Fruit fly (Drosophila melanogaster) whole organism: ENCODE data around the gene CG43348.

Source experiments
- CG8478 ChIP-seq: fragments of >200 bp; optimal IDR thresholded peaks from 2 replicates; lab custom pipeline; 2018; ENCODE audit warnings: inconsistent platforms
- Dll ChIP-seq: fragments of >200 bp; optimal IDR thresholded peaks from 2 replicates; lab custom pipeline; 2017
- EcR ChIP-seq, 2 experiments: fragments of >200 bp; optimal IDR thresholded peaks; 2 replicates each; lab custom pipeline; 2017; ENCODE audit warnings: missing biosample characterization in 2 of 2, missing genetic modification characterization in 2 of 2, missing genetic modification reagents in 2 of 2
- pan ChIP-seq: fragments of >200 bp; optimal IDR thresholded peaks from 2 replicates; lab custom pipeline; 2017
- psq ChIP-seq: fragments of >200 bp; optimal IDR thresholded peaks from 2 replicates; lab custom pipeline; 2017
- usp ChIP-seq: fragments of >200 bp; optimal IDR thresholded peaks from 2 replicates; lab custom pipeline; 2017; ENCODE audit warnings: missing biosample characterization, missing genetic modification characterization, mixed read lengths

The CG43348 gene

dm6 chr2L:1213587-1213986 is 14.4 kb downstream of the CG43348 start:
- TF ChIP-seq usp (GFP tag; lab: Kevin White, UChicago) (no peak), EcR (GFP tag; optimal IDR thresholded peaks at IDR 0.05; lab: Kevin White, UChicago) (no peak), Dll (lab: Kevin White, UChicago) (no peak), CG8478 (lab: Kevin White, UChicago) (no peak), psq (lab: Kevin White, UChicago) (no peak), pan (lab: Kevin White, UChicago) (no peak)

- TF ChIP-seq pan (lab: Kevin White, UChicago) (no peak), EcR (GFP tag; optimal IDR thresholded peaks at IDR 0.05; lab: Kevin White, UChicago) (no peak), CG8478 (lab: Kevin White, UChicago) (no peak), psq (lab: Kevin White, UChicago) (no peak), usp (GFP tag; lab: Kevin White, UChicago) (no peak), Dll (lab: Kevin White, UChicago) (no peak)
Observed at dm6 chr2L:1214465-1214864, 15.3 kb downstream of the CG43348 start.

- TF ChIP-seq EcR (GFP tag; optimal IDR thresholded peaks at IDR 0.05; lab: Kevin White, UChicago) (no peak), pan (lab: Kevin White, UChicago) (no peak), CG8478 (lab: Kevin White, UChicago) (no peak), Dll (lab: Kevin White, UChicago) (no peak), psq (lab: Kevin White, UChicago) (no peak), usp (GFP tag; lab: Kevin White, UChicago) (no peak)
Observed at dm6 chr2L:1217033-1217612, 17.9 kb downstream of the CG43348 start.

dm6 chr2L:1217892-1218473 is 18.8 kb downstream of the CG43348 start:
- TF ChIP-seq CG8478 (lab: Kevin White, UChicago) = no peak
- TF ChIP-seq pan (lab: Kevin White, UChicago) = peak; percentile 62

- no peak for TF ChIP-seq CG8478 (lab: Kevin White, UChicago)
- no peak for TF ChIP-seq pan (lab: Kevin White, UChicago)
- no peak for TF ChIP-seq EcR (GFP tag; optimal IDR thresholded peaks at IDR 0.05; lab: Kevin White, UChicago)
Observed at dm6 chr2L:1218475-1218874, 19.3 kb downstream of the CG43348 start.

DNA sequence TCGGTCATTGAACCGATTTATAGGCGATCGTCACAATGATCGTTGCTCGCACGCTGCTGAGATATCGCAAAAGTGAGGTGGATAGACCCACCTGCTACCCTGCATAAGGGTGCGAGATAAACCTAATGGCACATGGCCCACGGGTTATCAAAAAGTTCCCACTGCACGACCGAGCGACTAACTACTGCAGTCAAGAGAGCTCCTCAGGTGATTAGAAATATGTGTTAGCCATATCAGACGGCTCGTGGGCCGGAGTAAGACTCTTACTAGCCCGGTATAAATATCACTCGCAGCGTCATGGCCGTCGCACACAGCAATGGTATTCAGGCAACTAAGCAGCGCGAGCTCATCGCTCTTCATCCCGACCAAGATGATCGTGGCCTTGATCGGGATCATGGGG is 19.8 kb downstream of the CG43348 start, which contains the start of gene CG42329:
Gene CG42329, plus strand, starts transcription at position 301 of the 400 bp plus-strand sequence.
- TF ChIP-seq pan (lab: Kevin White, UChicago) (no peak), usp (GFP tag; lab: Kevin White, UChicago) (no peak), CG8478 (lab: Kevin White, UChicago) (no peak), psq (lab: Kevin White, UChicago) (no peak), Dll (lab: Kevin White, UChicago) (no peak), EcR (GFP tag; optimal IDR thresholded peaks at IDR 0.05; lab: Kevin White, UChicago) (no peak)

DNA sequence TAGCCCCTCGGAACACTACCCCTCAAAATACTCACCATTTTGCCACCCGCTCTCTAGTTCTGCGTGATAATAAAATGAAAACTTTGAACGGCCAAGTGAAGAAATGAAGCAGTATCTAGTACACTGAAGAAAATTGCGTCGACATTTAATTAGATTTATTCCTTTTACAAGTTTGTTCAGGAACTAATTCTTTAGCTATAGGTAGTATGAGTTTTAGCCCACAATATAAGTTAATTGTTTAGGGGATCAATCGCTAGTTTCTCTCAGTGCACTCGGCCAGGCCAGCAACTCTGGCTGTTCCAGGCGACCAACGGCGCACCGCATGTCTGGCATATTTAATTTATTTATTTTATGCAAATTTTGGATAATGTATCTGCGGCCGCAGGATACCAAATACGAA is 31.5 kb downstream of the CG43348 start:
- no peak for TF ChIP-seq Dll (lab: Kevin White, UChicago)
- no peak for TF ChIP-seq EcR (GFP tag; optimal IDR thresholded peaks at IDR 0.05; lab: Kevin White, UChicago)

- TF ChIP-seq CG8478 (lab: Kevin White, UChicago) (no peak), pan (lab: Kevin White, UChicago) (no peak), EcR (GFP tag; optimal IDR thresholded peaks at IDR 0.05; lab: Kevin White, UChicago) (no peak), usp (GFP tag; lab: Kevin White, UChicago) (no peak), Dll (lab: Kevin White, UChicago) (no peak)
Observed at dm6 chr2L:1239736-1240135, 40.5 kb downstream of the CG43348 start, which contains the start of gene CG5397. CG5397 (plus strand) TSS chr2L:1240036.
